Worm (Caenorhabditis elegans): ENCODE measurements around the gene srsx-15.

The srsx-15 gene

DNA sequence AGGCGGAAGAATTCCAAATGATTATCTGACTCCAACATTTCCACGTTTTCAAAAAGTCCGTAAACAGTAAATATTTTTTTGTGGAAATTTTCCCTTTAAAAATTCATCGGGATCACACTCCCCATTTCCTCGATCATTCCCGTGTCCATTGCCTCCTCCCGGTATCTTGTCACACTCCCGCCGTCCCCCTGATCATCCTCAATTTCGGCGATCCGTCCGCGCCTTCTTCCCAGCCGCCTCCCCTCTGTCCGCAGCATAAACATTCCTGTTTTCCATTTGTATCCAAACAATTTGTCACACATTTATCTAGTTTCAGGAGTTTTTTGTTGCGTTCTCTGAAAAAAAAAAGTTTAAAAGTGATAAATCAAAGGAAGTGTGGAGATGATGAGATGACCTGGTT is 30.7 kb downstream of the srsx-15 start:
- no peak for TF ChIP-seq pha-4 (tag; optimal IDR thresholded peaks at IDR 0.05)
- peak; percentile 4 for TF ChIP-seq nhr-43 (tag; optimal IDR thresholded peaks at IDR 0.05; ENCODE audit: poor library complexity, severe bottlenecking)

DNA sequence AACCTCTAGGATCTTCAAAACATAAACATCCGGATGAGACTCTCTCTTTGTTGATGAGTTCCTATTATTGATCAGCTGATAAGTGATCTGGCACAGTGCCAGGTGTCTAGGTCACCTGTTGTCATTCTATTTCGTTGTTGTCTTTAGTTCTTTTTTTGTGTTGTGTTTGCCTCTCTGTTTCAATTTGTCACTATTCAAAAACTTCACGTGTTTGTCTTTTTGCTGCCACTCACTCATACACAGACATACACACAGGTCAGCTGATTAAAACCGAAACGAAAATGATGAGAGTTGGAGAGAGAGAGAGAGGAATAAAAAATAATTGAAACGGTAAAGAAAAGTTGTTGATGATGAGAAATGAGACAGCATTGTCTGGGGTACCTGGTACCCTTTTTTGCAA is 32.5 kb downstream of the srsx-15 start:
- peak; percentile 64 for TF ChIP-seq lsy-12 (tag; optimal IDR thresholded peaks at IDR 0.05)
- no peak for TF ChIP-seq nhr-76 (tag; optimal IDR thresholded peaks at IDR 0.05)
- no peak for TF ChIP-seq mdl-1 (tag; optimal IDR thresholded peaks at IDR 0.05)
- TF ChIP-seq pha-4 (tag; optimal IDR thresholded peaks at IDR 0.05): peak; percentile 99
- peak; percentile 85 for TF ChIP-seq jun-1 (tag; optimal IDR thresholded peaks at IDR 0.05)
- TF ChIP-seq lin-39 (tag; optimal IDR thresholded peaks at IDR 0.05): peak; percentile 42
- no peak for TF ChIP-seq fkh-10 (GFP tag; optimal IDR thresholded peaks at IDR 0.05)
- no peak for TF ChIP-seq unc-39 (tag; optimal IDR thresholded peaks at IDR 0.05)
- TF ChIP-seq egl-5 (tag; optimal IDR thresholded peaks at IDR 0.05): peak; percentile 25
- no peak for TF ChIP-seq ZK546.5 (tag; optimal IDR thresholded peaks at IDR 0.05)
- no peak for TF ChIP-seq lin-15B (tag; optimal IDR thresholded peaks at IDR 0.05)
- TF ChIP-seq tbx-2 (tag; optimal IDR thresholded peaks at IDR 0.05): peak; percentile 3
- peak; percentile 87 for TF ChIP-seq elt-2 (tag; optimal IDR thresholded peaks at IDR 0.05)
- TF ChIP-seq skn-1 (tag; optimal IDR thresholded peaks at IDR 0.05): peak; percentile 71
- TF ChIP-seq nhr-23 (tag; optimal IDR thresholded peaks at IDR 0.05): peak; percentile 64
- no peak for TF ChIP-seq nhr-11 (tag; optimal IDR thresholded peaks at IDR 0.05)
- no peak for TF ChIP-seq ztf-11 (tag; optimal IDR thresholded peaks at IDR 0.05)
- TF ChIP-seq ama-1 (optimal IDR thresholded peaks at IDR 0.05): no peak
- peak; percentile 77 for TF ChIP-seq nhr-25 (tag; optimal IDR thresholded peaks at IDR 0.05)
- TF ChIP-seq snpc-4 (tag; optimal IDR thresholded peaks at IDR 0.05): no peak
- no peak for TF ChIP-seq ceh-16 (tag; optimal IDR thresholded peaks at IDR 0.05)
- TF ChIP-seq nfya-1 (tag; optimal IDR thresholded peaks at IDR 0.05; ENCODE audit: insufficient read depth): peak; percentile 54
- peak; percentile 14 for TF ChIP-seq nhr-43 (tag; optimal IDR thresholded peaks at IDR 0.05; ENCODE audit: poor library complexity, severe bottlenecking)
- TF ChIP-seq pqm-1 (tag; optimal IDR thresholded peaks at IDR 0.05): peak; percentile 94
- TF ChIP-seq nhr-67 (tag; optimal IDR thresholded peaks at IDR 0.05): no peak
- no peak for TF ChIP-seq eor-1 (tag; optimal IDR thresholded peaks at IDR 0.05)
- TF ChIP-seq zag-1 (tag; optimal IDR thresholded peaks at IDR 0.05): no peak
- TF ChIP-seq elt-1 (tag; optimal IDR thresholded peaks at IDR 0.05): no peak
- TF ChIP-seq nhr-12 (tag; optimal IDR thresholded peaks at IDR 0.05): no peak

- no peak for TF ChIP-seq hmg-11 (tag; optimal IDR thresholded peaks at IDR 0.05)
- no peak for TF ChIP-seq elt-1 (tag; optimal IDR thresholded peaks at IDR 0.05)
- TF ChIP-seq ceh-82 (tag; optimal IDR thresholded peaks at IDR 0.05): no peak
- no peak for TF ChIP-seq egl-27 (tag; optimal IDR thresholded peaks at IDR 0.05)
- no peak for TF ChIP-seq nhr-23 (tag; optimal IDR thresholded peaks at IDR 0.05)
- TF ChIP-seq egl-5 (tag; optimal IDR thresholded peaks at IDR 0.05): no peak
- no peak for TF ChIP-seq ZK546.5 (tag; optimal IDR thresholded peaks at IDR 0.05)
- TF ChIP-seq ama-1 (optimal IDR thresholded peaks at IDR 0.05): no peak
- TF ChIP-seq zag-1 (tag; optimal IDR thresholded peaks at IDR 0.05): no peak
- no peak for TF ChIP-seq fkh-10 (GFP tag; optimal IDR thresholded peaks at IDR 0.05)
- no peak for TF ChIP-seq elt-3 (tag; optimal IDR thresholded peaks at IDR 0.05)
- TF ChIP-seq lin-39 (tag; optimal IDR thresholded peaks at IDR 0.05): no peak
- no peak for TF ChIP-seq nhr-237 (tag; optimal IDR thresholded peaks at IDR 0.05)
- TF ChIP-seq fkh-2 (tag; optimal IDR thresholded peaks at IDR 0.05): no peak
- TF ChIP-seq unc-39 (tag; optimal IDR thresholded peaks at IDR 0.05): no peak
- TF ChIP-seq aly-2 (tag; optimal IDR thresholded peaks at IDR 0.05): no peak
- no peak for TF ChIP-seq ceh-16 (tag; optimal IDR thresholded peaks at IDR 0.05)
- TF ChIP-seq sea-2 (GFP tag; optimal IDR thresholded peaks at IDR 0.05): no peak
- no peak for TF ChIP-seq nhr-12 (tag; optimal IDR thresholded peaks at IDR 0.05)
- TF ChIP-seq skn-1 (tag; optimal IDR thresholded peaks at IDR 0.05): no peak
- peak; percentile 98 for TF ChIP-seq pha-4 (tag; optimal IDR thresholded peaks at IDR 0.05)
- TF ChIP-seq nfya-1 (tag; optimal IDR thresholded peaks at IDR 0.05; ENCODE audit: insufficient read depth): peak; percentile 33
- no peak for TF ChIP-seq ztf-4 (tag; optimal IDR thresholded peaks at IDR 0.05)
- no peak for TF ChIP-seq fos-1 (tag; optimal IDR thresholded peaks at IDR 0.05)
- TF ChIP-seq jun-1 (tag; optimal IDR thresholded peaks at IDR 0.05): peak; percentile 50
- no peak for TF ChIP-seq lsy-12 (tag; optimal IDR thresholded peaks at IDR 0.05)
- no peak for TF ChIP-seq R02D3.7 (tag; optimal IDR thresholded peaks at IDR 0.05)
- no peak for TF ChIP-seq snpc-4 (tag; optimal IDR thresholded peaks at IDR 0.05)
- TF ChIP-seq elt-2 (tag; optimal IDR thresholded peaks at IDR 0.05): peak; percentile 70
- TF ChIP-seq ztf-11 (tag; optimal IDR thresholded peaks at IDR 0.05): no peak
- no peak for TF ChIP-seq nhr-11 (tag; optimal IDR thresholded peaks at IDR 0.05)
- TF ChIP-seq pqm-1 (tag; optimal IDR thresholded peaks at IDR 0.05): peak; percentile 84
- no peak for TF ChIP-seq ceh-28 (tag; optimal IDR thresholded peaks at IDR 0.05)
- no peak for TF ChIP-seq unc-62 (GFP tag; optimal IDR thresholded peaks at IDR 0.05)
- no peak for TF ChIP-seq mdl-1 (tag; optimal IDR thresholded peaks at IDR 0.05)
- no peak for TF ChIP-seq nhr-28 (tag; optimal IDR thresholded peaks at IDR 0.05)
Observed at ce11 chrIV:5590120-5590519, 33.5 kb downstream of the srsx-15 start.

Measured in whole organism, L3 larva.